Worm (Caenorhabditis elegans): Measurements from ENCODE around the gene C13C4.7.
"Not testable (repeated sequence)": the region's sequence is repeated elsewhere in the genome, so short reads cannot be mapped to it uniquely, and the experiment has no call there.

The C13C4.7 gene

ce11 chrV:12137942-12138341, 17.7 kb upstream of the C13C4.7 start:
- TF ChIP-seq hlh-30 (tag; optimal IDR thresholded peaks at IDR 0.05; ENCODE audit: insufficient read depth) (no peak), F13H6.1 (tag; optimal IDR thresholded peaks at IDR 0.05) (no peak), ztf-16 (tag; optimal IDR thresholded peaks at IDR 0.05) (no peak), ceh-19 (GFP tag; optimal IDR thresholded peaks at IDR 0.05) (no peak), pat-9 (tag; optimal IDR thresholded peaks at IDR 0.05) (no peak), ceh-6 (GFP tag; optimal IDR thresholded peaks at IDR 0.05) (no peak), tbx-7 (tag; optimal IDR thresholded peaks at IDR 0.05) (no peak), lim-6 (tag; optimal IDR thresholded peaks at IDR 0.05) (no peak), pha-4 (tag; optimal IDR thresholded peaks at IDR 0.05) (no peak), eyg-1 (tag; optimal IDR thresholded peaks at IDR 0.05) (no peak)

ce11 chrV:12131157-12131556, 10.9 kb upstream of the C13C4.7 start, which contains the start of gene enpp-1:
Gene enpp-1 (plus strand): TSS chrV:12131457.
- not testable (repeated sequence) for TF ChIP-seq ceh-34 (tag; optimal IDR thresholded peaks at IDR 0.05); nfya-1 (tag; optimal IDR thresholded peaks at IDR 0.05); ceh-45 (GFP tag; IDR thresholded peaks at IDR 0.05)

- TF ChIP-seq zip-5, dve-1, unc-42 (tag; optimal IDR thresholded peaks at IDR 0.05): not testable (repeated sequence)
These were observed 10.4 kb upstream of the C13C4.7 start, which contains the start of gene C27A7.6 for ce11 chrV:12130688-12131087. Gene C27A7.6 (minus strand): TSS chrV:12130788.

- no peak for TF ChIP-seq unc-42 (tag; optimal IDR thresholded peaks at IDR 0.05)
- TF ChIP-seq ceh-24 (tag; optimal IDR thresholded peaks at IDR 0.05), result no peak
- TF ChIP-seq hlh-15 (tag; optimal IDR thresholded peaks at IDR 0.05), result no peak
- TF ChIP-seq F13H6.1 (tag; optimal IDR thresholded peaks at IDR 0.05), result no peak
- TF ChIP-seq dmd-4 (tag; optimal IDR thresholded peaks at IDR 0.05; ENCODE audit: borderline replicate concordance), result no peak
- no peak for TF ChIP-seq unc-86 (tag; optimal IDR thresholded peaks at IDR 0.05)
- TF ChIP-seq hlh-6 (tag; optimal IDR thresholded peaks at IDR 0.05), result no peak
- no peak for TF ChIP-seq ceh-19 (GFP tag; optimal IDR thresholded peaks at IDR 0.05)
- no peak for TF ChIP-seq pat-9 (tag; optimal IDR thresholded peaks at IDR 0.05)
- no peak for TF ChIP-seq pha-4 (tag; optimal IDR thresholded peaks at IDR 0.05)
- TF ChIP-seq ceh-18 (tag; optimal IDR thresholded peaks at IDR 0.05), result no peak
- no peak for TF ChIP-seq ceh-34 (tag; optimal IDR thresholded peaks at IDR 0.05)
- TF ChIP-seq hlh-30 (tag; optimal IDR thresholded peaks at IDR 0.05; ENCODE audit: insufficient read depth), result no peak
- TF ChIP-seq pha-2 (tag; optimal IDR thresholded peaks at IDR 0.05), result no peak
- no peak for TF ChIP-seq tbx-2 (tag; optimal IDR thresholded peaks at IDR 0.05)
- TF ChIP-seq T23F11.4 (GFP tag; optimal IDR thresholded peaks at IDR 0.05), result no peak
- TF ChIP-seq pax-1 (tag; optimal IDR thresholded peaks at IDR 0.05), result no peak
- TF ChIP-seq lim-6 (tag; optimal IDR thresholded peaks at IDR 0.05), result no peak
These were observed 993 bp upstream of the C13C4.7 start, which contains the start of gene C13C4.6 for ce11 chrV:12121274-12121673. Gene C13C4.6 (plus strand): TSS chrV:12121574.

- no peak for TF ChIP-seq unc-3 (GFP tag; conservative IDR thresholded peaks at IDR 0.05)
- no peak for TF ChIP-seq unc-3 (tag; optimal IDR thresholded peaks at IDR 0.05)
- TF ChIP-seq ceh-34 (tag; optimal IDR thresholded peaks at IDR 0.05), result no peak
- no peak for TF ChIP-seq unc-42 (tag; optimal IDR thresholded peaks at IDR 0.05)
These were observed 2.7 kb downstream of the C13C4.7 start, which contains the start of gene C13C4.8 for ce11 chrV:12117567-12118053. Gene C13C4.8 (plus strand): TSS chrV:12118003.

ce11 chrV:12115150-12115549, 5.1 kb downstream of the C13C4.7 start:
- TF ChIP-seq elt-4 (tag; optimal IDR thresholded peaks at IDR 0.05) (no peak), ceh-14 (tag; optimal IDR thresholded peaks at IDR 0.05) (no peak), K02D7.2 (tag; optimal IDR thresholded peaks at IDR 0.05) (no peak), eyg-1 (tag; optimal IDR thresholded peaks at IDR 0.05) (no peak), nhr-11 (tag; optimal IDR thresholded peaks at IDR 0.05) (no peak), F13H6.1 (tag; optimal IDR thresholded peaks at IDR 0.05) (no peak), odd-2 (tag; optimal IDR thresholded peaks at IDR 0.05) (no peak), tbx-7 (tag; optimal IDR thresholded peaks at IDR 0.05) (no peak), che-1 (tag; optimal IDR thresholded peaks at IDR 0.05) (no peak)
